Fruit fly (Drosophila melanogaster) whole organism, embryonic: ENCODE data around the gene CG13367.

Experiments
- Atf-2 ChIP-seq: fragments of 200-800 bp; sonication (Bioruptor generic); optimal IDR thresholded peaks from 2 replicates; lab custom pipeline; 2016; ENCODE audit warnings: missing biosample characterization, missing genetic modification characterization
- Atf3 ChIP-seq: fragments of 200-800 bp; sonication (Bioruptor generic); optimal IDR thresholded peaks from 3 replicates; lab custom pipeline; 2016; ENCODE audit warnings: missing biosample characterization, missing genetic modification characterization
- CG10209 ChIP-seq: fragments of 200-800 bp; sonication (Bioruptor generic); optimal IDR thresholded peaks from 3 replicates; lab custom pipeline; 2017; ENCODE audit warnings: missing biosample characterization, mild to moderate bottlenecking, missing genetic modification characterization, missing genetic modification reagents
- CG10654 ChIP-seq: fragments of 200-800 bp; sonication (Bioruptor generic); optimal IDR thresholded peaks from 2 replicates; lab custom pipeline; 2016; ENCODE audit warnings: missing biosample characterization, missing genetic modification characterization
- CG13123 ChIP-seq: fragments of 200-800 bp; sonication (Bioruptor generic); optimal IDR thresholded peaks from 2 replicates; lab custom pipeline; 2016; ENCODE audit warnings: missing biosample characterization, missing genetic modification characterization
- CG14014 ChIP-seq: fragments of 200-800 bp; sonication (Bioruptor generic); IDR thresholded peaks from 2 replicates; pipeline ENCODE4 v1.3.6; 2022; ENCODE audit warnings: missing biosample characterization, missing genetic modification characterization
- CG15011 ChIP-seq: fragments of 200-800 bp; sonication (Bioruptor generic); optimal IDR thresholded peaks from 3 replicates; lab custom pipeline; 2018; ENCODE audit warnings: missing biosample characterization, mild to moderate bottlenecking, missing genetic modification characterization
- CG17802 ChIP-seq: fragments of 200-800 bp; sonication (Bioruptor generic); optimal IDR thresholded peaks from 2 replicates; lab custom pipeline; 2018; ENCODE audit warnings: missing biosample characterization, mild to moderate bottlenecking, missing genetic modification characterization, moderate library complexity
- CG17912 ChIP-seq: fragments of 200-800 bp; sonication (Bioruptor generic); optimal IDR thresholded peaks from 2 replicates; lab custom pipeline; 2018; ENCODE audit warnings: missing biosample characterization, mild to moderate bottlenecking, missing genetic modification characterization
- CG18764 ChIP-seq: fragments of 200-800 bp; sonication (Bioruptor generic); optimal IDR thresholded peaks from 3 replicates; lab custom pipeline; 2016; ENCODE audit warnings: missing biosample characterization, missing genetic modification characterization
- CG30020 ChIP-seq: fragments of 200-800 bp; optimal IDR thresholded peaks from 2 replicates; lab custom pipeline; 2019; ENCODE audit warnings: missing biosample characterization, mild to moderate bottlenecking, missing genetic modification characterization, moderate library complexity
- CG30431 ChIP-seq: fragments of 200-800 bp; sonication (Bioruptor generic); optimal IDR thresholded peaks from 2 replicates; lab custom pipeline; 2017; ENCODE audit warnings: missing biosample characterization, missing genetic modification characterization
- CG31388 ChIP-seq: fragments of 200-800 bp; sonication (Bioruptor generic); optimal IDR thresholded peaks from 2 replicates; lab custom pipeline; 2016; ENCODE audit warnings: missing biosample characterization, missing genetic modification characterization
- CG4424 ChIP-seq: fragments of 200-800 bp; sonication (Bioruptor generic); optimal IDR thresholded peaks from 3 replicates; lab custom pipeline; 2016; ENCODE audit warnings: missing biosample characterization, missing genetic modification characterization
- CG4707 ChIP-seq: fragments of 200-800 bp; sonication (Bioruptor generic); optimal IDR thresholded peaks from 2 replicates; lab custom pipeline; 2018; ENCODE audit warnings: missing biosample characterization, mild to moderate bottlenecking, missing genetic modification characterization, moderate library complexity
- CG4820 ChIP-seq: fragments of 200-800 bp; sonication (Bioruptor generic); optimal IDR thresholded peaks from 3 replicates; lab custom pipeline; 2016; ENCODE audit warnings: missing biosample characterization, missing genetic modification characterization
- CG4854 ChIP-seq: fragments of 200-800 bp; sonication (Bioruptor generic); optimal IDR thresholded peaks from 2 replicates; lab custom pipeline; 2016; ENCODE audit warnings: missing biosample characterization, missing genetic modification characterization, inconsistent platforms
- CG6272 ChIP-seq: fragments of 200-800 bp; sonication (Bioruptor generic); IDR thresholded peaks from 2 replicates; pipeline ENCODE4 v1.3.6; 2022; ENCODE audit warnings: missing biosample characterization, missing genetic modification characterization
- CG6683 ChIP-seq: fragments of 200-800 bp; sonication (Bioruptor generic); optimal IDR thresholded peaks from 2 replicates; lab custom pipeline; 2017; ENCODE audit warnings: missing biosample characterization, mild to moderate bottlenecking, missing genetic modification characterization, missing genetic modification reagents
- CG6813 ChIP-seq: fragments of 200-800 bp; sonication (Bioruptor generic); optimal IDR thresholded peaks from 2 replicates; lab custom pipeline; 2017; ENCODE audit warnings: missing biosample characterization, missing genetic modification characterization, mild to moderate bottlenecking, moderate library complexity, missing genetic modification reagents
- CG6854 ChIP-seq: fragments of 200-800 bp; sonication (Bioruptor generic); optimal IDR thresholded peaks from 3 replicates; lab custom pipeline; 2017; ENCODE audit warnings: missing biosample characterization, mild to moderate bottlenecking, missing genetic modification characterization
- CG8281 ChIP-seq: fragments of 200-800 bp; sonication (Bioruptor generic); optimal IDR thresholded peaks from 2 replicates; lab custom pipeline; 2018; ENCODE audit warnings: missing biosample characterization, mild to moderate bottlenecking, missing genetic modification characterization, moderate library complexity
- CTCF ChIP-seq: fragments of 200-800 bp; sonication (Bioruptor generic); optimal IDR thresholded peaks from 2 replicates; lab custom pipeline; 2017; ENCODE audit warnings: missing biosample characterization, mild to moderate bottlenecking, missing genetic modification characterization, moderate library complexity
- Dfd ChIP-seq, 2 experiments: fragments of >200 bp; optimal IDR thresholded peaks; 2 replicates each; lab custom pipeline; 2017; ENCODE audit warnings: missing biosample characterization in 2 of 2, missing genetic modification characterization in 2 of 2
- Dip3 ChIP-seq: fragments of 200-800 bp; sonication (Bioruptor generic); optimal IDR thresholded peaks from 3 replicates; lab custom pipeline; 2016; ENCODE audit warnings: missing biosample characterization, missing genetic modification characterization
- Dp ChIP-seq: fragments of 200-800 bp; sonication (Bioruptor generic); optimal IDR thresholded peaks from 2 replicates; lab custom pipeline; 2018; ENCODE audit warnings: missing biosample characterization, mild to moderate bottlenecking, missing genetic modification characterization, moderate library complexity
- ERR ChIP-seq: fragments of 200-800 bp; sonication (Bioruptor generic); optimal IDR thresholded peaks from 2 replicates; lab custom pipeline; 2016; ENCODE audit warnings: missing biosample characterization, missing genetic modification characterization
- Gsc ChIP-seq: fragments of 200-800 bp; sonication (Bioruptor generic); IDR thresholded peaks from 2 replicates; pipeline ENCODE4 v1.3.6; 2022; ENCODE audit warnings: missing biosample characterization, missing genetic modification characterization
- H15 ChIP-seq: fragments of 200-800 bp; sonication (Bioruptor generic); IDR thresholded peaks from 3 replicates; pipeline ENCODE4 v1.3.6; 2022; ENCODE audit warnings: missing biosample characterization, missing genetic modification characterization
- HLHmδ ChIP-seq: fragments of 200-800 bp; sonication (Bioruptor generic); optimal IDR thresholded peaks from 2 replicates; lab custom pipeline; 2018; ENCODE audit warnings: missing biosample characterization, mild to moderate bottlenecking, missing genetic modification characterization, moderate library complexity
- Mes4 ChIP-seq: fragments of 200-800 bp; sonication (Bioruptor generic); optimal IDR thresholded peaks from 2 replicates; lab custom pipeline; 2016; ENCODE audit warnings: missing biosample characterization, missing genetic modification characterization
- Ssrp ChIP-seq: fragments of 200-800 bp; sonication (Bioruptor generic); optimal IDR thresholded peaks from 2 replicates; lab custom pipeline; 2018; ENCODE audit warnings: missing biosample characterization, mild to moderate bottlenecking, missing genetic modification characterization, moderate library complexity
- Taf1 ChIP-seq: fragments of 200-800 bp; sonication (Bioruptor generic); IDR thresholded peaks from 2 replicates; pipeline ENCODE4 v1.3.6; 2022; ENCODE audit warnings: missing biosample characterization, missing genetic modification characterization
- Xbp1 ChIP-seq: fragments of 200-800 bp; sonication (Bioruptor generic); optimal IDR thresholded peaks from 3 replicates; lab custom pipeline; 2016; ENCODE audit warnings: missing biosample characterization, mild to moderate bottlenecking, missing genetic modification characterization
- bigmax ChIP-seq: fragments of 200-800 bp; sonication (Bioruptor generic); optimal IDR thresholded peaks from 2 replicates; lab custom pipeline; 2018; ENCODE audit warnings: missing biosample characterization, mild to moderate bottlenecking, missing genetic modification characterization
- esg ChIP-seq: fragments of 200-800 bp; sonication (Bioruptor generic); conservative IDR thresholded peaks from 2 replicates; pipeline ENCODE4 v1.3.6; 2022; ENCODE audit warnings: missing biosample characterization, missing genetic modification characterization
- gcm2 ChIP-seq: fragments of 200-800 bp; sonication (Bioruptor generic); optimal IDR thresholded peaks from 2 replicates; lab custom pipeline; 2016; ENCODE audit warnings: missing biosample characterization, missing genetic modification characterization
- gem ChIP-seq: fragments of 200-800 bp; sonication (Bioruptor generic); optimal IDR thresholded peaks from 2 replicates; lab custom pipeline; 2019; ENCODE audit warnings: missing biosample characterization, mild to moderate bottlenecking, missing genetic modification characterization, moderate library complexity
- ind ChIP-seq: fragments of 200-800 bp; sonication (Bioruptor generic); optimal IDR thresholded peaks from 3 replicates; lab custom pipeline; 2016; ENCODE audit warnings: missing biosample characterization, missing genetic modification characterization
- klu ChIP-seq: fragments of 200-800 bp; sonication (Bioruptor generic); IDR thresholded peaks from 2 replicates; pipeline ENCODE4 v1.3.6; 2022; ENCODE audit warnings: missing biosample characterization, missing genetic modification characterization
- lmd ChIP-seq: fragments of 200-800 bp; sonication (Bioruptor generic); IDR thresholded peaks from 2 replicates; pipeline ENCODE4 v1.3.6; 2022; ENCODE audit warnings: missing biosample characterization, missing genetic modification characterization
- lov ChIP-seq, 2 experiments: fragments of 200-800 bp in 1 of 2; fragments of >200 bp in 1 of 2; sonication (Bioruptor generic) in 1 of 2; IDR thresholded peaks in 1 of 2; optimal IDR thresholded peaks in 1 of 2; 2 replicates in 1 of 2; 3 replicates in 1 of 2; pipeline versions ENCODE4 v1.3.6 to Lab custom; 2017 to 2022; ENCODE audit warnings: missing biosample characterization in 1 of 2, missing genetic modification characterization in 1 of 2
- luna ChIP-seq: fragments of 200-800 bp; sonication (Bioruptor generic); optimal IDR thresholded peaks from 2 replicates; lab custom pipeline; 2016; ENCODE audit warnings: missing biosample characterization, missing genetic modification characterization
- nerfin-2 ChIP-seq: fragments of 200-800 bp; sonication (Bioruptor generic); IDR thresholded peaks from 2 replicates; pipeline ENCODE4 v1.3.6; 2022; ENCODE audit warnings: missing biosample characterization, missing genetic modification characterization; ENCODE audit not compliant: partially characterized antibody
- repo ChIP-seq: fragments of 200-800 bp; sonication (Bioruptor generic); optimal IDR thresholded peaks from 2 replicates; lab custom pipeline; 2016; ENCODE audit warnings: missing biosample characterization, missing genetic modification characterization
- salm ChIP-seq: fragments of 200-800 bp; sonication (Bioruptor generic); optimal IDR thresholded peaks from 2 replicates; lab custom pipeline; 2018; ENCODE audit warnings: missing biosample characterization, mild to moderate bottlenecking, missing genetic modification characterization
- shn ChIP-seq: fragments of 200-800 bp; sonication (Bioruptor generic); optimal IDR thresholded peaks from 3 replicates; lab custom pipeline; 2016; ENCODE audit warnings: missing biosample characterization, missing genetic modification characterization
- slbo ChIP-seq: fragments of 200-800 bp; sonication (Bioruptor generic); IDR thresholded peaks from 2 replicates; pipeline ENCODE4 v1.3.6; 2022; ENCODE audit warnings: missing biosample characterization, missing genetic modification characterization
- tgo ChIP-seq: fragments of 200-800 bp; sonication (Bioruptor generic); IDR thresholded peaks from 3 replicates; pipeline ENCODE4 v1.3.6; 2022; ENCODE audit warnings: missing biosample characterization, missing genetic modification characterization
- twi ChIP-seq: fragments of 200-800 bp; optimal IDR thresholded peaks from 2 replicates; lab custom pipeline; 2019; ENCODE audit warnings: missing biosample characterization, mild to moderate bottlenecking, missing genetic modification characterization, moderate library complexity
- unpg ChIP-seq: fragments of 200-800 bp; sonication (Bioruptor generic); optimal IDR thresholded peaks from 3 replicates; lab custom pipeline; 2018; ENCODE audit warnings: missing biosample characterization, mild to moderate bottlenecking, missing genetic modification characterization, moderate library complexity

Gene CG13367

DNA sequence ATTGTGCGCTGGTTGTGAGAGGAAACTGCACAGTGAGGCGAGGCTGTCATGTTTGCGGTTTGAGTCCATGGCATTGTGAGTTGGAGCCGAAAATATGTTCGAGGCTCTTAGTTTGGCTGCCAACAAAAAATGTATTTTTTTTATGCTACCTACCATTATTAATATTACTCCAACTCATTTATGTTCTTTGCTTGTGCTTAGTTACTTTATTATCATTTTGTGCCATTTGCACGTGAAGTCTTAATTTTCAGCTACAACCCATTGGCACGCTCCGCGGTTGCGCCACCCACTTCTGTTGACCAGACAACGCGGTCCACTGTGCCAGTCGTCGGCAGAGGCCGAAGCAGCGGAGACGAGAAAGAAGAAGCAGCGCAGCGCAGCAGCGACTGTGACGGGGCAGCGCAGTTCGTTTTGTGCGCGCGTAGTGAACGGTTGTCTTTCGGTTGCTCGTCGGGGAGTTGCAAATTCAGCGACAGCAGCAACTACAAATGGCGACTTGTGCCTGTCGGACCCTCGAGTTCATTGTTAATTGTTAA, 41.9 kb downstream of the CG13367 start, which contains the start of gene sdk (continued):
- TF ChIP-seq CG31388 (GFP tag; lab: Kevin White, UChicago) = peak; percentile 51
- peak; percentile 84 for TF ChIP-seq CG4820 (GFP tag; lab: Kevin White, UChicago)
- TF ChIP-seq klu (GFP tag; lab: Robert Waterston, UW) = peak; percentile 81
- peak; percentile 78 for TF ChIP-seq CG15011 (GFP tag; lab: Kevin White, UChicago)
- peak; percentile 92 for TF ChIP-seq ind (GFP tag; lab: Kevin White, UChicago)
- TF ChIP-seq CG17802 = peak; percentile 20
- peak; percentile 66 for TF ChIP-seq CG30020 (tag; lab: Kevin White, UChicago)
- TF ChIP-seq CG6854 (GFP tag; lab: Kevin White, UChicago) = peak; percentile 91
- TF ChIP-seq esg (GFP tag; lab: Robert Waterston, UW) = peak; percentile 90
- TF ChIP-seq CG30431 = peak; percentile 85
- TF ChIP-seq CG18764 (GFP tag; lab: Kevin White, UChicago) = peak; percentile 88
- peak; percentile 73 for TF ChIP-seq CG8281 (tag; lab: Kevin White, UChicago)
- peak; percentile 81 for TF ChIP-seq gcm2 (GFP tag; lab: Kevin White, UChicago)
- TF ChIP-seq tgo (GFP tag; lab: Robert Waterston, UW) = peak; percentile 87
- TF ChIP-seq Dp (GFP tag; lab: Kevin White, UChicago) = peak; percentile 4
- TF ChIP-seq CTCF = peak; percentile 52
- no peak for TF ChIP-seq Dfd (GFP tag; optimal IDR thresholded peaks at IDR 0.05; lab: Kevin White, UChicago)
- TF ChIP-seq luna (GFP tag; lab: Kevin White, UChicago) = peak; percentile 80
- peak; percentile 75 for TF ChIP-seq Taf1 (GFP tag; lab: Robert Waterston, UW)
- peak; percentile 76 for TF ChIP-seq Gsc (GFP tag; lab: Robert Waterston, UW)
- TF ChIP-seq unpg (GFP tag; lab: Kevin White, UChicago) = peak; percentile 90
- peak; percentile 79 for TF ChIP-seq HLHmδ (GFP tag; lab: Kevin White, UChicago)
- TF ChIP-seq CG4854 (GFP tag; lab: Kevin White, UChicago) = peak; percentile 76
- peak; percentile 83 for TF ChIP-seq salm
- peak; percentile 94 for TF ChIP-seq Atf-2 (GFP tag; lab: Kevin White, UChicago)
- TF ChIP-seq CG10209 (GFP tag; lab: Kevin White, UChicago) = peak; percentile 90
- TF ChIP-seq CG17912 (GFP tag; lab: Kevin White, UChicago) = peak; percentile 51
- peak; percentile 82 for TF ChIP-seq CG14014 (GFP tag; lab: Robert Waterston, UW)
- peak; percentile 93 for TF ChIP-seq CG4424 (GFP tag; lab: Kevin White, UChicago)
- peak; percentile 89 for TF ChIP-seq CG6683 (GFP tag; lab: Kevin White, UChicago)
- TF ChIP-seq CG4707 (GFP tag; lab: Kevin White, UChicago) = peak; percentile 96
- TF ChIP-seq nerfin-2 (GFP tag; lab: Robert Waterston, UW) = peak; percentile 74
- peak; percentile 69 for TF ChIP-seq CG13123 (GFP tag; lab: Kevin White, UChicago)
- TF ChIP-seq Atf3 (GFP tag; lab: Kevin White, UChicago) = peak; percentile 93
- peak; percentile 90 for TF ChIP-seq lmd (GFP tag; lab: Robert Waterston, UW)
- peak; percentile 85 for TF ChIP-seq CG10654
- TF ChIP-seq twi (tag; lab: Kevin White, UChicago) = peak; percentile 80
- peak; percentile 88 for TF ChIP-seq CG6813
- peak; percentile 6 for TF ChIP-seq bigmax (GFP tag; lab: Kevin White, UChicago)
- TF ChIP-seq gem (tag; lab: Kevin White, UChicago) = peak; percentile 93
- peak; percentile 81 for TF ChIP-seq CG6272
- peak; percentile 73 for TF ChIP-seq H15 (GFP tag; lab: Robert Waterston, UW)
- peak; percentile 88 for TF ChIP-seq slbo (GFP tag; lab: Robert Waterston, UW)
- peak; percentile 88 for TF ChIP-seq ERR (GFP tag; lab: Kevin White, UChicago)
- peak; percentile 91 for TF ChIP-seq Mes4 (GFP tag; lab: Kevin White, UChicago)
- peak; percentile 89 for TF ChIP-seq Xbp1
- peak; percentile 86 for TF ChIP-seq Dip3 (GFP tag; lab: Kevin White, UChicago)
- peak; percentile 89 for TF ChIP-seq Ssrp (tag; lab: Kevin White, UChicago)
- TF ChIP-seq lov (optimal IDR thresholded peaks at IDR 0.05; lab: Kevin White, UChicago) = no peak
- peak; percentile 5; the same call in 1 of the 3 replicates for TF ChIP-seq lov (GFP tag; IDR thresholded peaks at IDR 0.05; lab: Robert Waterston, UW)
- peak; percentile 96 for TF ChIP-seq shn (GFP tag; lab: Kevin White, UChicago)
- peak; percentile 84 for TF ChIP-seq repo (GFP tag; lab: Kevin White, UChicago)
